Worm (Caenorhabditis elegans) whole organism, early embryonic: Measurements from ENCODE around the gene C12D8.9.

Source experiments
- B0310.2 ChIP-seq: sonication (generic microtip); optimal IDR thresholded peaks from 2 replicates; lab custom pipeline; 2016; ENCODE audit warnings: mild to moderate bottlenecking, missing genetic modification characterization, missing compliant biosample characterization
- F13C5.2 ChIP-seq: sonication (generic microtip); optimal IDR thresholded peaks from 2 replicates; lab custom pipeline; 2017; ENCODE audit warnings: mild to moderate bottlenecking, missing genetic modification characterization, inconsistent platforms, missing compliant biosample characterization
- aly-1 ChIP-seq: sonication (generic microtip); optimal IDR thresholded peaks from 2 replicates; lab custom pipeline; 2016; ENCODE audit warnings: missing genetic modification characterization, missing compliant biosample characterization
- ama-1 ChIP-seq: fragments of 150-350 bp; optimal IDR thresholded peaks from 2 replicates; lab custom pipeline; 2014
- ceh-13 ChIP-seq: fragments of 200-800 bp; sonication (Bioruptor generic); optimal IDR thresholded peaks from 2 replicates; lab custom pipeline; 2018; ENCODE audit warnings: mild to moderate bottlenecking, missing genetic modification characterization, missing compliant biosample characterization
- ceh-36 ChIP-seq: sonication (generic microtip); optimal IDR thresholded peaks from 2 replicates; lab custom pipeline; 2016; ENCODE audit warnings: missing genetic modification characterization, inconsistent platforms, missing compliant biosample characterization
- ets-7 ChIP-seq: sonication (generic microtip); optimal IDR thresholded peaks from 2 replicates; lab custom pipeline; 2016; ENCODE audit warnings: missing genotype, missing genetic modification characterization, missing compliant biosample characterization
- flt-1 ChIP-seq: fragments of 200-800 bp; sonication (Bioruptor generic); IDR thresholded peaks from 2 replicates; pipeline ENCODE4 v1.3.6; 2022; ENCODE audit warnings: missing genetic modification characterization, missing compliant biosample characterization
- hmg-4 ChIP-seq: fragments of 200-800 bp; sonication (Bioruptor generic); optimal IDR thresholded peaks from 2 replicates; lab custom pipeline; 2018; ENCODE audit warnings: mild to moderate bottlenecking, missing genetic modification characterization, missing compliant biosample characterization
- hnd-1 ChIP-seq: sonication (generic microtip); optimal IDR thresholded peaks from 2 replicates; lab custom pipeline; 2016; ENCODE audit warnings: missing genetic modification characterization, missing compliant biosample characterization
- pes-1 ChIP-seq: fragments of 200-800 bp; sonication (Bioruptor generic); IDR thresholded peaks from 2 replicates; pipeline ENCODE4 v1.3.6; 2022; ENCODE audit warnings: missing genetic modification reagents, missing genetic modification characterization, missing compliant biosample characterization
- scrt-1 ChIP-seq: fragments of 200-800 bp; sonication (Bioruptor generic); IDR thresholded peaks from 2 replicates; pipeline ENCODE4 v1.3.6; 2022; ENCODE audit warnings: missing genetic modification characterization, missing compliant biosample characterization
- tbx-11 ChIP-seq: fragments of 200-800 bp; sonication (Bioruptor generic); IDR thresholded peaks from 2 replicates; pipeline ENCODE4 v1.3.6; 2022; ENCODE audit warnings: missing genetic modification characterization, missing compliant biosample characterization
- tbx-37 ChIP-seq: fragments of 200-800 bp; sonication (Bioruptor generic); conservative IDR thresholded peaks from 2 replicates; pipeline ENCODE4 v1.3.6; 2022; ENCODE audit warnings: missing genetic modification reagents, missing genetic modification characterization, missing compliant biosample characterization

DNA sequence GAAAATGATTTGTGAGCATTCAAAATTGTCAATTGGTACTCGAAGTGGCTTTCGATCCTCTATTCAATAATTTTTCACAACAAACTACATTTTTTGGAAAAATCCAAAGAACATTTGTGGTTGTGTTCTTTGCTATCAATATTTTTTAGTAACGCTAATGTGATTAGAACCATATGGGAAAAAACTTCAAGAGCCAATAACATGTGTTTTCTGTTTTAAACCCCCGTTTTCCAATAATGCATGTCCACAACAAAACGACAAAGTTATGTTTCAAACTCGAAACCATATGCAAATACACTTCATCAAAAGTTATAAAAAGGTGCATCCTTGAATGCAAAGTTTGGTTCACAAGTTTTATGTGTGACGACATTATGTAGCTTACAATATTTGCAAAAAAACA is 42.8 kb upstream of the C12D8.9 start:
- TF ChIP-seq pes-1 (GFP tag; lab: Robert Waterston, UW) (no peak), hnd-1 (tag; lab: Kevin White, UChicago) (no peak), ets-7 (tag; lab: Kevin White, UChicago) (no peak), ceh-13 (GFP tag; lab: Kevin White, UChicago) (no peak), F13C5.2 (no peak), aly-1 (tag; lab: Kevin White, UChicago) (no peak), scrt-1 (GFP tag; lab: Robert Waterston, UW) (no peak), flt-1 (GFP tag; lab: Robert Waterston, UW) (no peak), B0310.2 (tag; lab: Kevin White, UChicago) (no peak), ama-1 (lab: Kevin White, UChicago) (no peak), tbx-11 (GFP tag; lab: Robert Waterston, UW) (no peak), tbx-37 (GFP tag; lab: Robert Waterston, UW) (no peak), ceh-36 (no peak), hmg-4 (GFP tag; lab: Kevin White, UChicago) (no peak)
